Fruit fly (Drosophila melanogaster) S2 (cell line): ENCODE measurements around the gene CG14961.

Source experiments
- CG8478 ChIP-seq: fragments of >200 bp; optimal IDR thresholded peaks from 2 replicates; lab custom pipeline; 2018
- CTCF ChIP-seq, 2 experiments: fragments of >200 bp; optimal IDR thresholded peaks; 2 replicates each; lab custom pipeline; 2018

- no peak for TF ChIP-seq CTCF (optimal IDR thresholded peaks at IDR 0.05; lab: Kevin White, UChicago)
- TF ChIP-seq CG8478 (lab: Kevin White, UChicago): no peak
Measured at dm6 chr3L:3325925-3326903, 3.6 kb upstream of the CG14961 start, which contains the start of gene Gtpx.
